Fruit fly (Drosophila melanogaster) whole organism, embryonic: ENCODE results near the gene CG1273.

ENCODE experiments used
- Ada2b ChIP-seq: fragments of 200-800 bp; sonication (Bioruptor generic); IDR thresholded peaks from 2 replicates; pipeline ENCODE4 v1.3.6; 2022; ENCODE audit warnings: missing biosample characterization, missing genetic modification characterization
- Blimp-1 ChIP-seq: fragments of 200-800 bp; sonication (Bioruptor generic); optimal IDR thresholded peaks from 3 replicates; lab custom pipeline; 2018; ENCODE audit warnings: missing biosample characterization, missing genetic modification characterization, mild to moderate bottlenecking, moderate library complexity, missing genetic modification reagents
- BtbVII ChIP-seq: fragments of 200-800 bp; sonication (Bioruptor generic); optimal IDR thresholded peaks from 3 replicates; lab custom pipeline; 2017; ENCODE audit warnings: missing biosample characterization, mild to moderate bottlenecking, missing genetic modification characterization
- CG10366 ChIP-seq: fragments of 200-800 bp; sonication (Bioruptor generic); IDR thresholded peaks from 2 replicates; pipeline ENCODE4 v1.3.6; 2022; ENCODE audit warnings: missing biosample characterization, missing genetic modification characterization
- CG11695 ChIP-seq: fragments of 200-800 bp; sonication (Bioruptor generic); IDR thresholded peaks from 3 replicates; pipeline ENCODE4 v1.3.6; 2022; ENCODE audit warnings: missing biosample characterization, missing genetic modification characterization
- CG11723 ChIP-seq: fragments of 200-800 bp; sonication (Bioruptor generic); optimal IDR thresholded peaks from 2 replicates; lab custom pipeline; 2017; ENCODE audit warnings: missing biosample characterization, mild to moderate bottlenecking, missing genetic modification characterization
- CG12219 ChIP-seq: fragments of 200-800 bp; sonication (Bioruptor generic); optimal IDR thresholded peaks from 3 replicates; lab custom pipeline; 2018; ENCODE audit warnings: missing biosample characterization, mild to moderate bottlenecking, missing genetic modification characterization
- CG12659 ChIP-seq: fragments of 200-800 bp; sonication (Bioruptor generic); optimal IDR thresholded peaks from 3 replicates; lab custom pipeline; 2017; ENCODE audit warnings: mild to moderate bottlenecking, missing biosample characterization, missing genetic modification reagents, missing genetic modification characterization
- CG13296 ChIP-seq: fragments of 200-800 bp; sonication (Bioruptor generic); optimal IDR thresholded peaks from 3 replicates; lab custom pipeline; 2018; ENCODE audit warnings: missing biosample characterization, mild to moderate bottlenecking, missing genetic modification characterization
- CG13424 ChIP-seq: fragments of 200-800 bp; sonication (Bioruptor generic); optimal IDR thresholded peaks from 2 replicates; lab custom pipeline; 2019; ENCODE audit warnings: missing biosample characterization, mild to moderate bottlenecking, missing genetic modification characterization, moderate library complexity
- CG1603 ChIP-seq: fragments of 200-800 bp; sonication (Bioruptor generic); optimal IDR thresholded peaks from 2 replicates; lab custom pipeline; 2019; ENCODE audit warnings: missing biosample characterization, mild to moderate bottlenecking, missing genetic modification characterization, moderate library complexity
- CG17385 ChIP-seq: fragments of 200-800 bp; sonication (Bioruptor generic); optimal IDR thresholded peaks from 3 replicates; lab custom pipeline; 2018; ENCODE audit warnings: missing biosample characterization, mild to moderate bottlenecking, missing genetic modification characterization
- CG17829 ChIP-seq: fragments of 200-800 bp; optimal IDR thresholded peaks from 2 replicates; lab custom pipeline; 2019; ENCODE audit warnings: missing biosample characterization, mild to moderate bottlenecking, missing genetic modification characterization, moderate library complexity
- CG18262 ChIP-seq: fragments of 200-800 bp; optimal IDR thresholded peaks from 3 replicates; lab custom pipeline; 2019; ENCODE audit warnings: missing biosample characterization, mild to moderate bottlenecking, missing genetic modification characterization, moderate library complexity
- CG32532 ChIP-seq: fragments of 200-800 bp; sonication (Bioruptor generic); IDR thresholded peaks from 2 replicates; pipeline ENCODE4 v1.3.6; 2022; ENCODE audit warnings: missing biosample characterization, missing genetic modification characterization
- CG3726 ChIP-seq: fragments of 200-800 bp; sonication (Bioruptor generic); IDR thresholded peaks from 3 replicates; pipeline ENCODE4, ENCODE4 v1.3.6; 2022; ENCODE audit warnings: missing biosample characterization, missing genetic modification characterization
- CG4854 ChIP-seq: fragments of 200-800 bp; sonication (Bioruptor generic); optimal IDR thresholded peaks from 2 replicates; lab custom pipeline; 2016; ENCODE audit warnings: missing biosample characterization, missing genetic modification characterization, inconsistent platforms
- CG6854 ChIP-seq: fragments of 200-800 bp; sonication (Bioruptor generic); optimal IDR thresholded peaks from 3 replicates; lab custom pipeline; 2017; ENCODE audit warnings: missing biosample characterization, mild to moderate bottlenecking, missing genetic modification characterization
- CG7839 ChIP-seq: fragments of 200-800 bp; sonication (Bioruptor generic); optimal IDR thresholded peaks from 3 replicates; lab custom pipeline; 2018; ENCODE audit warnings: missing biosample characterization, mild to moderate bottlenecking, missing genetic modification characterization, moderate library complexity
- CG8924 ChIP-seq: fragments of 200-800 bp; optimal IDR thresholded peaks from 3 replicates; lab custom pipeline; 2019; ENCODE audit warnings: missing biosample characterization, mild to moderate bottlenecking, missing genetic modification characterization, moderate library complexity
- CoRest ChIP-seq: fragments of 200-800 bp; sonication (Bioruptor generic); optimal IDR thresholded peaks from 3 replicates; lab custom pipeline; 2018; ENCODE audit warnings: missing biosample characterization, mild to moderate bottlenecking, missing genetic modification characterization, moderate library complexity
- CrebB ChIP-seq: fragments of 200-800 bp; sonication (Bioruptor generic); optimal IDR thresholded peaks from 3 replicates; lab custom pipeline; 2018; ENCODE audit warnings: missing biosample characterization, mild to moderate bottlenecking, missing genetic modification characterization
- D19A ChIP-seq: fragments of 200-800 bp; optimal IDR thresholded peaks from 3 replicates; lab custom pipeline; 2019; ENCODE audit warnings: missing biosample characterization, mild to moderate bottlenecking, missing genetic modification characterization, moderate library complexity
- Dbx ChIP-seq: fragments of 200-800 bp; sonication (Bioruptor generic); IDR thresholded peaks from 3 replicates; pipeline ENCODE4 v1.3.6; 2022; ENCODE audit warnings: missing biosample characterization, missing genetic modification characterization
- Drgx ChIP-seq: fragments of 200-800 bp; sonication (Bioruptor generic); IDR thresholded peaks from 2 replicates; pipeline ENCODE4 v1.3.6; 2022; ENCODE audit warnings: missing biosample characterization, missing genetic modification characterization
- E2f1 ChIP-seq: fragments of 200-800 bp; sonication (Bioruptor generic); IDR thresholded peaks from 2 replicates; pipeline ENCODE4 v1.3.6; 2022; ENCODE audit warnings: missing biosample characterization, missing genetic modification characterization
- Ets65A ChIP-seq: fragments of 200-800 bp; sonication (Bioruptor generic); peaks from one replicate; lab custom pipeline; 2016; ENCODE audit warnings: missing biosample characterization, missing genetic modification characterization
- Fer2 ChIP-seq: fragments of 200-800 bp; sonication (Bioruptor generic); optimal IDR thresholded peaks from 2 replicates; lab custom pipeline; 2018; ENCODE audit warnings: missing biosample characterization, mild to moderate bottlenecking, missing genetic modification characterization, moderate library complexity
- HmgZ ChIP-seq: fragments of 200-800 bp; sonication (Bioruptor generic); optimal IDR thresholded peaks from 2 replicates; lab custom pipeline; 2018; ENCODE audit warnings: missing biosample characterization, mild to moderate bottlenecking, missing genetic modification characterization
- Lpt ChIP-seq: fragments of >200 bp; optimal IDR thresholded peaks from 2 replicates; lab custom pipeline; 2018; ENCODE audit warnings: missing biosample characterization, missing genetic modification characterization
- Med ChIP-seq: fragments of 200-800 bp; sonication (Bioruptor generic); peaks from one replicate; lab custom pipeline; 2016; ENCODE audit warnings: missing biosample characterization, missing genetic modification characterization, mild to moderate bottlenecking, inconsistent platforms, moderate library complexity
- Nf-YC ChIP-seq: fragments of 200-800 bp; optimal IDR thresholded peaks from 3 replicates; lab custom pipeline; 2019; ENCODE audit warnings: missing biosample characterization, mild to moderate bottlenecking, missing genetic modification characterization, moderate library complexity
- NfI ChIP-seq: fragments of 200-800 bp; sonication (Bioruptor generic); optimal IDR thresholded peaks from 3 replicates; lab custom pipeline; 2018; ENCODE audit warnings: missing biosample characterization, mild to moderate bottlenecking, missing genetic modification characterization, moderate library complexity
- Six4 ChIP-seq: fragments of 200-800 bp; sonication (Bioruptor generic); optimal IDR thresholded peaks from 2 replicates; lab custom pipeline; 2016; ENCODE audit warnings: missing biosample characterization, missing genetic modification characterization
- caup ChIP-seq: fragments of 200-800 bp; sonication (Bioruptor generic); optimal IDR thresholded peaks from 3 replicates; lab custom pipeline; 2017; ENCODE audit warnings: missing biosample characterization, mild to moderate bottlenecking, missing genetic modification characterization, moderate library complexity; ENCODE audit not compliant: severe bottlenecking
- dysf ChIP-seq: fragments of 200-800 bp; sonication (Bioruptor generic); IDR thresholded peaks from 3 replicates; pipeline ENCODE4 v1.3.6; 2022; ENCODE audit warnings: missing biosample characterization, missing genetic modification characterization
- emc ChIP-seq: fragments of 200-800 bp; sonication (Bioruptor generic); optimal IDR thresholded peaks from 2 replicates; lab custom pipeline; 2016; ENCODE audit warnings: missing biosample characterization, missing genetic modification characterization
- fd64A ChIP-seq: fragments of 200-800 bp; sonication (Bioruptor generic); optimal IDR thresholded peaks from 3 replicates; lab custom pipeline; 2018; ENCODE audit warnings: missing biosample characterization, mild to moderate bottlenecking, missing genetic modification characterization
- grn ChIP-seq: fragments of 200-800 bp; sonication (Bioruptor generic); optimal IDR thresholded peaks from 3 replicates; lab custom pipeline; 2017; ENCODE audit warnings: missing biosample characterization, missing genetic modification characterization
- hkb ChIP-seq, 2 experiments: fragments of 200-800 bp in 1 of 2; fragments of >200 bp in 1 of 2; sonication (Bioruptor generic) in 1 of 2; IDR thresholded peaks in 1 of 2; optimal IDR thresholded peaks in 1 of 2; 2 replicates each; pipeline versions ENCODE4 v1.3.6 to Lab custom; 2017 to 2022; ENCODE audit warnings: missing biosample characterization in 1 of 2, missing genetic modification characterization in 1 of 2
- hth ChIP-seq: fragments of >200 bp; optimal IDR thresholded peaks from 2 replicates; lab custom pipeline; 2017; ENCODE audit warnings: inconsistent platforms
- kni ChIP-seq: fragments of 200-800 bp; sonication (Bioruptor generic); optimal IDR thresholded peaks from 3 replicates; lab custom pipeline; 2017; ENCODE audit warnings: mild to moderate bottlenecking, missing biosample characterization, missing genetic modification reagents, missing genetic modification characterization
- lbe ChIP-seq: fragments of 200-800 bp; sonication (Bioruptor generic); optimal IDR thresholded peaks from 2 replicates; lab custom pipeline; 2016; ENCODE audit warnings: missing biosample characterization, mild to moderate bottlenecking, missing genetic modification characterization
- nmo ChIP-seq: fragments of 200-800 bp; sonication (Bioruptor generic); optimal IDR thresholded peaks from 2 replicates; lab custom pipeline; 2018; ENCODE audit warnings: missing biosample characterization, mild to moderate bottlenecking, missing genetic modification characterization, moderate library complexity
- pan ChIP-seq, 4 experiments: fragments of >200 bp in 3 of 4; fragments of 200-800 bp in 1 of 4; sonication (Bioruptor generic) in 1 of 4; optimal IDR thresholded peaks in 3 of 4; IDR thresholded peaks in 1 of 4; 2 replicates each; pipeline versions ENCODE4 v1.3.6 to Lab custom; 2017 to 2022; ENCODE audit warnings: missing biosample characterization in 2 of 4, missing genetic modification characterization in 2 of 4, mixed read lengths in 1 of 4
- phol ChIP-seq: fragments of 200-800 bp; sonication (Bioruptor generic); optimal IDR thresholded peaks from 3 replicates; lab custom pipeline; 2018; ENCODE audit warnings: missing biosample characterization, mild to moderate bottlenecking, missing genetic modification characterization, moderate library complexity
- row ChIP-seq: fragments of 200-800 bp; sonication (Bioruptor generic); IDR thresholded peaks from 3 replicates; pipeline ENCODE4 v1.3.6; 2022; ENCODE audit warnings: missing biosample characterization, missing genetic modification characterization
- vnd ChIP-seq: fragments of 200-800 bp; sonication (Bioruptor generic); IDR thresholded peaks from 3 replicates; pipeline ENCODE4 v1.3.6; 2022; ENCODE audit warnings: missing biosample characterization, missing genetic modification characterization; ENCODE audit not compliant: partially characterized antibody

The CG1273 gene

dm6 chr3L:4288591-4289056 is 25.1 kb downstream of the CG1273 start, which contains the start of gene Hexo1 (continued):
- TF ChIP-seq dysf (GFP tag; lab: Robert Waterston, UW) = peak; percentile 50; the same call in 2 of the 3 replicates
- peak; percentile 79 for TF ChIP-seq row
- TF ChIP-seq CG32532 (GFP tag; lab: Robert Waterston, UW) = peak; percentile 51; the same call in 1 of the 2 replicates
- peak; percentile 20; the same call in 1 of the 3 replicates for TF ChIP-seq Dbx (GFP tag; lab: Robert Waterston, UW)
- TF ChIP-seq Ets65A (GFP tag; lab: Kevin White, UChicago) = peak; percentile 92
- TF ChIP-seq CG11723 (GFP tag; lab: Kevin White, UChicago) = no peak
- no peak for TF ChIP-seq lbe (GFP tag; lab: Kevin White, UChicago)
- TF ChIP-seq CG4854 (GFP tag; lab: Kevin White, UChicago) = peak; percentile 2
- peak; percentile 23 for TF ChIP-seq CG1603 (tag; lab: Kevin White, UChicago)
- TF ChIP-seq CG12659 = peak; percentile 27
- no peak for TF ChIP-seq vnd (GFP tag; lab: Robert Waterston, UW)
- no peak for TF ChIP-seq CG6854
- peak; percentile 23 for TF ChIP-seq CrebB (tag; lab: Kevin White, UChicago)
- TF ChIP-seq CG8924 = peak; percentile 25
- peak; percentile 35 for TF ChIP-seq nmo
- TF ChIP-seq CG13296 = peak; percentile 54
- TF ChIP-seq phol (tag; lab: Kevin White, UChicago) = peak; percentile 10
- no peak for TF ChIP-seq CG3726 (GFP tag; lab: Robert Waterston, UW)
- TF ChIP-seq hkb (optimal IDR thresholded peaks at IDR 0.05; lab: Kevin White, UChicago) = no peak
- peak; percentile 61 for TF ChIP-seq hkb (GFP tag; IDR thresholded peaks at IDR 0.05; lab: Robert Waterston, UW)
- no peak for TF ChIP-seq Fer2 (tag; lab: Kevin White, UChicago)
- no peak for TF ChIP-seq emc (GFP tag; lab: Kevin White, UChicago)
- no peak for TF ChIP-seq hth (lab: Kevin White, UChicago)
- peak; percentile 34 for TF ChIP-seq CG12219 (GFP tag; lab: Kevin White, UChicago)
- TF ChIP-seq kni (GFP tag; lab: Kevin White, UChicago) = peak; percentile 11
- 0 out of 2 replicates have a peak, but pooled peaks have one; percentile 15 for TF ChIP-seq Drgx (GFP tag; lab: Robert Waterston, UW)
- TF ChIP-seq fd64A = no peak
- TF ChIP-seq Lpt = no peak
- TF ChIP-seq CG17385 (GFP tag; lab: Kevin White, UChicago) = peak; percentile 36
- TF ChIP-seq D19A = peak; percentile 97
- peak; percentile 31 for TF ChIP-seq CG18262 (tag; lab: Kevin White, UChicago)
- TF ChIP-seq grn = peak; percentile 70
- peak; percentile 42 for TF ChIP-seq CG13424 (tag; lab: Kevin White, UChicago)
- no peak for TF ChIP-seq CG17829
- TF ChIP-seq Med (GFP tag; lab: Kevin White, UChicago) = peak; percentile 82
- TF ChIP-seq CG11695 = 0 out of 3 replicates have a peak, but pooled peaks have one; percentile 40
- peak; percentile 6 for TF ChIP-seq NfI
- TF ChIP-seq E2f1 (GFP tag; lab: Robert Waterston, UW) = no peak
- peak; percentile 21 for TF ChIP-seq BtbVII
- TF ChIP-seq caup (GFP tag; lab: Kevin White, UChicago) = peak; percentile 29
- peak; percentile 55 for TF ChIP-seq HmgZ (tag; lab: Kevin White, UChicago)
- no peak for TF ChIP-seq Six4
- no peak for TF ChIP-seq pan (optimal IDR thresholded peaks at IDR 0.05; lab: Kevin White, UChicago)
- peak in 1 of 2 experiments; percentile 36 for TF ChIP-seq pan (GFP tag; optimal IDR thresholded peaks at IDR 0.05 in 1 of 2, IDR thresholded peaks at IDR 0.05 in 1 of 2)
- 0 out of 2 replicates have a peak, but pooled peaks have one; percentile 17 for TF ChIP-seq Ada2b (GFP tag; lab: Robert Waterston, UW)
- TF ChIP-seq CG10366 (GFP tag; lab: Robert Waterston, UW) = 0 out of 2 replicates have a peak, but pooled peaks have one; percentile 10
- peak; percentile 47 for TF ChIP-seq CG7839
- TF ChIP-seq CoRest = no peak
- TF ChIP-seq Nf-YC (tag; lab: Kevin White, UChicago) = peak; percentile 0
- peak; percentile 11 for TF ChIP-seq Blimp-1 (GFP tag; lab: Kevin White, UChicago)
